Worm (Caenorhabditis elegans) whole organism, L3 larva: ENCODE measurements around the gene cnt-2.

Experiments
- R02D3.7 ChIP-seq: fragments of 150-350 bp; optimal IDR thresholded peaks from 2 replicates; lab custom pipeline; 2014; ENCODE audit warnings: missing biosample characterization, missing genetic modification characterization
- ZK546.5 ChIP-seq: sonication (generic microtip); optimal IDR thresholded peaks from 2 replicates; lab custom pipeline; 2017; ENCODE audit warnings: missing biosample characterization, missing genetic modification characterization
- aly-2 ChIP-seq: fragments of 150-350 bp; optimal IDR thresholded peaks from 2 replicates; lab custom pipeline; 2014; ENCODE audit warnings: missing biosample characterization, missing genetic modification characterization
- ama-1 ChIP-seq: fragments of 150-350 bp; optimal IDR thresholded peaks from 2 replicates; lab custom pipeline; 2018
- ceh-16 ChIP-seq: sonication (generic microtip); optimal IDR thresholded peaks from 2 replicates; lab custom pipeline; 2017; ENCODE audit warnings: missing biosample characterization, missing genetic modification characterization
- ceh-82 ChIP-seq: fragments of 150-350 bp; optimal IDR thresholded peaks from 2 replicates; lab custom pipeline; 2014; ENCODE audit warnings: missing biosample characterization, missing genetic modification characterization
- ceh-9 ChIP-seq: sonication (generic microtip); optimal IDR thresholded peaks from 2 replicates; lab custom pipeline; 2018; ENCODE audit warnings: missing biosample characterization, missing genetic modification characterization
- daf-12 ChIP-seq: fragments of 150-350 bp; optimal IDR thresholded peaks from 2 replicates; lab custom pipeline; 2014; ENCODE audit warnings: missing biosample characterization, missing genetic modification reagents, missing genetic modification characterization
- egl-27 ChIP-seq: sonication (generic microtip); optimal IDR thresholded peaks from 4 replicates; lab custom pipeline; 2017; ENCODE audit warnings: missing biosample characterization, missing genetic modification reagents, missing genetic modification characterization
- elt-1 ChIP-seq: fragments of 150-350 bp; optimal IDR thresholded peaks from 2 replicates; lab custom pipeline; 2014; ENCODE audit warnings: missing biosample characterization, missing genetic modification characterization
- elt-3 ChIP-seq, 3 experiments: fragments of 150-350 bp in 1 of 3; sonication (generic microtip) in 2 of 3; optimal IDR thresholded peaks; 2 replicates in 2 of 3; 4 replicates in 1 of 3; lab custom pipeline; 2014 to 2017; ENCODE audit warnings: missing biosample characterization in 3 of 3, missing genetic modification characterization in 3 of 3
- eor-1 ChIP-seq, 2 experiments: fragments of 150-350 bp; optimal IDR thresholded peaks; 2 replicates each; lab custom pipeline; 2014 to 2018; ENCODE audit warnings: missing biosample characterization in 2 of 2, missing genetic modification characterization in 2 of 2
- fkh-10 ChIP-seq: sonication (generic microtip); optimal IDR thresholded peaks from 2 replicates; lab custom pipeline; 2017; ENCODE audit warnings: missing biosample characterization, missing genetic modification reagents, missing genetic modification characterization
- fkh-2 ChIP-seq: fragments of 150-350 bp; optimal IDR thresholded peaks from 2 replicates; lab custom pipeline; 2014; ENCODE audit warnings: missing biosample characterization, missing genetic modification reagents, missing genetic modification characterization
- fos-1 ChIP-seq: fragments of 150-350 bp; optimal IDR thresholded peaks from 2 replicates; lab custom pipeline; 2014; ENCODE audit warnings: missing biosample characterization, missing genetic modification characterization
- hmg-11 ChIP-seq: sonication (generic microtip); optimal IDR thresholded peaks from 2 replicates; lab custom pipeline; 2016; ENCODE audit warnings: missing genetic modification characterization, missing compliant biosample characterization
- jun-1 ChIP-seq: fragments of 150-350 bp; optimal IDR thresholded peaks from 2 replicates; lab custom pipeline; 2014; ENCODE audit warnings: missing biosample characterization, missing genetic modification reagents, missing genetic modification characterization
- lin-15B ChIP-seq: fragments of 150-350 bp; optimal IDR thresholded peaks from 2 replicates; lab custom pipeline; 2014; ENCODE audit warnings: missing biosample characterization, missing genetic modification characterization
- lsy-12 ChIP-seq: sonication (generic microtip); optimal IDR thresholded peaks from 2 replicates; lab custom pipeline; 2016; ENCODE audit warnings: mild to moderate bottlenecking, missing genetic modification characterization, missing compliant biosample characterization
- mml-1 ChIP-seq: fragments of 150-350 bp; sonication (generic microtip); optimal IDR thresholded peaks from 3 replicates; lab custom pipeline; 2014; ENCODE audit warnings: missing biosample characterization, missing genetic modification characterization
- nfya-1 ChIP-seq: sonication (generic microtip); optimal IDR thresholded peaks from 2 replicates; lab custom pipeline; 2017; ENCODE audit warnings: missing genetic modification characterization, mild to moderate bottlenecking, missing compliant biosample characterization, antibody characterized with exemption, moderate library complexity; ENCODE audit not compliant: insufficient read depth
- nhr-11 ChIP-seq: fragments of 150-350 bp; optimal IDR thresholded peaks from 2 replicates; lab custom pipeline; 2014; ENCODE audit warnings: missing biosample characterization, missing genetic modification characterization
- nhr-23 ChIP-seq: fragments of 150-350 bp; optimal IDR thresholded peaks from 2 replicates; lab custom pipeline; 2014; ENCODE audit warnings: missing biosample characterization, missing genetic modification reagents, missing genetic modification characterization
- nhr-237 ChIP-seq: fragments of 150-350 bp; optimal IDR thresholded peaks from 2 replicates; lab custom pipeline; 2014; ENCODE audit warnings: missing biosample characterization, missing genetic modification characterization
- nhr-25 ChIP-seq: sonication (generic microtip); optimal IDR thresholded peaks from 2 replicates; lab custom pipeline; 2017; ENCODE audit warnings: missing biosample characterization, missing genetic modification characterization
- nhr-28 ChIP-seq: fragments of 150-350 bp; optimal IDR thresholded peaks from 2 replicates; lab custom pipeline; 2014; ENCODE audit warnings: missing biosample characterization, missing genetic modification characterization
- nhr-43 ChIP-seq: sonication (generic microtip); optimal IDR thresholded peaks from 2 replicates; lab custom pipeline; 2016; ENCODE audit warnings: mild to moderate bottlenecking, missing genetic modification characterization, missing compliant biosample characterization; ENCODE audit not compliant: poor library complexity, severe bottlenecking
- nhr-67 ChIP-seq: fragments of 150-350 bp; optimal IDR thresholded peaks from 2 replicates; lab custom pipeline; 2014; ENCODE audit warnings: missing biosample characterization, missing genetic modification characterization
- nhr-76 ChIP-seq: fragments of 150-350 bp; sonication (generic microtip); optimal IDR thresholded peaks from 5 replicates; lab custom pipeline; 2014; ENCODE audit warnings: missing biosample characterization, missing genetic modification characterization
- pha-4 ChIP-seq: fragments of 150-350 bp; optimal IDR thresholded peaks from 2 replicates; lab custom pipeline; 2014; ENCODE audit warnings: missing biosample characterization, missing genetic modification reagents, missing genetic modification characterization
- pqm-1 ChIP-seq: fragments of 150-350 bp; optimal IDR thresholded peaks from 2 replicates; lab custom pipeline; 2017; ENCODE audit warnings: missing biosample characterization, missing genetic modification characterization, inconsistent platforms
- skn-1 ChIP-seq: fragments of 150-350 bp; optimal IDR thresholded peaks from 2 replicates; lab custom pipeline; 2014; ENCODE audit warnings: missing biosample characterization, missing genetic modification characterization
- snpc-4 ChIP-seq: fragments of 150-350 bp; optimal IDR thresholded peaks from 2 replicates; lab custom pipeline; 2014; ENCODE audit warnings: missing biosample characterization, missing genetic modification characterization
- tbx-2 ChIP-seq: sonication (generic microtip); optimal IDR thresholded peaks from 2 replicates; lab custom pipeline; 2016; ENCODE audit warnings: mild to moderate bottlenecking, missing genetic modification characterization, missing compliant biosample characterization
- unc-62 ChIP-seq: fragments of 150-350 bp; sonication (generic microtip); optimal IDR thresholded peaks from 4 replicates; lab custom pipeline; 2014; ENCODE audit warnings: missing biosample characterization, missing genetic modification reagents, missing genetic modification characterization
- ztf-11 ChIP-seq: fragments of 150-350 bp; optimal IDR thresholded peaks from 2 replicates; lab custom pipeline; 2014; ENCODE audit warnings: missing biosample characterization, missing genetic modification characterization

The cnt-2 gene

DNA sequence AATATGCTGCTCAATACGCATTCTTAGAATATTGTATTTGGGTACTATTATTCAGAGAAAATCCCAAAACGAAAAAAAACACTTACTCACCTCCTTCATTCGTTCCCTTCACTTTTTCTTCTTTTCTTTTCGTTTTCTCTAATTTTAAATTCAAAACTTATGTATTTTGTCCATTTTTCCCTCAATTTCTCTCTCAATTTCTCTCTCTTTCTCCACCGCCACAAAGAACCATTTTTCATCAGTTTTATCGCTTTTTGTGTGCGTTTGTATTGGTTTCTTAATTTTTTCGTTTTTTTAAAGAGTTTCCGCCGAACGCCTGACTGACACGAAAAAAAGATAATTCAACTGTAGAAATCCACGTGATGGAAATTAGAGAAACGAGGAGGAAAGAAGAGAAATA lies at the start of gene cnt-2:
TSS of gene cnt-2 (plus strand) at position 301 of the 400 bp plus-strand sequence.
- no peak for TF ChIP-seq aly-2 (tag; lab: Kevin White, UChicago)
- TF ChIP-seq unc-62 (GFP tag; lab: Kevin White, UChicago), result no peak
- no peak for TF ChIP-seq mml-1 (tag; lab: Kevin White, UChicago)
- TF ChIP-seq nhr-28, result no peak
- TF ChIP-seq fkh-2, result no peak
- TF ChIP-seq ceh-82 (tag; lab: Kevin White, UChicago), result no peak
- TF ChIP-seq ZK546.5 (tag; lab: Kevin White, UChicago), result no peak
- no peak for TF ChIP-seq fos-1 (tag; lab: Kevin White, UChicago)
- no peak for TF ChIP-seq daf-12 (tag; lab: Kevin White, UChicago)
- TF ChIP-seq skn-1 (tag; lab: Kevin White, UChicago), result no peak
- no peak for TF ChIP-seq elt-3 (tag; optimal IDR thresholded peaks at IDR 0.05; lab: Kevin White, UChicago)
- TF ChIP-seq ceh-9 (tag; lab: Kevin White, UChicago), result no peak
- no peak for TF ChIP-seq nhr-67 (tag; lab: Kevin White, UChicago)
- no peak for TF ChIP-seq hmg-11 (tag; lab: Kevin White, UChicago)
- TF ChIP-seq nhr-11 (tag; lab: Kevin White, UChicago), result no peak
- TF ChIP-seq eor-1 (tag; optimal IDR thresholded peaks at IDR 0.05; lab: Kevin White, UChicago), result no peak
- TF ChIP-seq jun-1 (tag; lab: Kevin White, UChicago), result no peak
- no peak for TF ChIP-seq ceh-16 (tag; lab: Kevin White, UChicago)
- no peak for TF ChIP-seq snpc-4 (tag; lab: Kevin White, UChicago)
- TF ChIP-seq R02D3.7 (tag; lab: Kevin White, UChicago), result no peak
- TF ChIP-seq, all 47 proteins: peak for 0

DNA sequence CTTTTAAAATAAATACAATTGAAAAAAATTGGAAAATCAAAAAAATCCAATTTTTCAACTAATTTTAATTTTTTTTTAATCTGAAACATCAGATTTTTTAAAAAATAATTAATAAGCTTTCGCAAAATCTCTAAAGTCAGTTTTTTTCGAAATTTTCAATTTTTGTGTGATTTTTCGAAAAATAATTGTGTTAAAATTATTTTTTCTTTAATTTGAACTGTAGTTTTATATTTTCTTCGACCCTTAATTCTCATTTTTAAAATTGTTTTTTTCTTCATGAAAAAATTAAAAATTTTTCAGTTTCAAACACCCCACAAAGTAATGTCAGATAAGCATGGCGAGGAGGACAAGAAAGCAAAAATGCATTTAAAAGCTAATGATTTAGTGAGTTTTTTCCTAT lies 49.8 kb upstream of the cnt-2 start, which contains the start of gene rabx-5:
TSS of gene rabx-5 (plus strand) at position 301 of the 400 bp plus-strand sequence.
- TF ChIP-seq nhr-28 (no peak), ceh-82 (tag; lab: Kevin White, UChicago) (no peak), ceh-9 (tag; lab: Kevin White, UChicago) (no peak), hmg-11 (tag; lab: Kevin White, UChicago) (no peak), ztf-11 (tag; lab: Kevin White, UChicago) (no peak), nhr-76 (tag; lab: Kevin White, UChicago) (no peak), tbx-2 (tag; lab: Kevin White, UChicago) (no peak), eor-1 (tag; optimal IDR thresholded peaks at IDR 0.05; lab: Kevin White, UChicago) (no peak), nhr-23 (no peak), aly-2 (tag; lab: Kevin White, UChicago) (no peak), fkh-10 (GFP tag; lab: Kevin White, UChicago) (no peak), pqm-1 (tag; lab: Kevin White, UChicago) (no peak)

DNA sequence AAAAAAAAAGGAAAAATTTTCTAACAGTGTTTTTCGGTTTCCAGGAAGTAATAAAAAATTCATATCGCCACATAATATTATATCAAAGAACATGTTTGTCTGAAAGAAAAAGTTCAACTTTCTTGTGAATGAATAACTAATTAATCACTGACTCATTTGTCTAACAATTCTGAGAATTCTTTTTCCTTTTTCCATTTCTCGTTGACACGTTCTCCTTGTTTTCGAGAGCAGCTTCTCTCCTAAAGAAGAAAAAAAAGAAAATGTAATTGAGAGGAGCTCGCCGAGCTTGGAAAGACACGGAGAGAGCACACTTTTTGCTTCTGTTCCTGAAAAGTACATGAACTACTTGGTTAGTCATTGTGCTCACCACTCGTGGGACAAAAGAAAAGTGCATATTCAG lies 46.7 kb upstream of the cnt-2 start:
- TF ChIP-seq lin-15B (tag; lab: Kevin White, UChicago), result no peak
- TF ChIP-seq jun-1 (tag; lab: Kevin White, UChicago), result no peak
- TF ChIP-seq skn-1 (tag; lab: Kevin White, UChicago), result no peak
- no peak for TF ChIP-seq aly-2 (tag; lab: Kevin White, UChicago)
- TF ChIP-seq nfya-1, result peak; percentile 19
- TF ChIP-seq eor-1 (tag; optimal IDR thresholded peaks at IDR 0.05; lab: Kevin White, UChicago), result no peak
- TF ChIP-seq lsy-12, result no peak

DNA sequence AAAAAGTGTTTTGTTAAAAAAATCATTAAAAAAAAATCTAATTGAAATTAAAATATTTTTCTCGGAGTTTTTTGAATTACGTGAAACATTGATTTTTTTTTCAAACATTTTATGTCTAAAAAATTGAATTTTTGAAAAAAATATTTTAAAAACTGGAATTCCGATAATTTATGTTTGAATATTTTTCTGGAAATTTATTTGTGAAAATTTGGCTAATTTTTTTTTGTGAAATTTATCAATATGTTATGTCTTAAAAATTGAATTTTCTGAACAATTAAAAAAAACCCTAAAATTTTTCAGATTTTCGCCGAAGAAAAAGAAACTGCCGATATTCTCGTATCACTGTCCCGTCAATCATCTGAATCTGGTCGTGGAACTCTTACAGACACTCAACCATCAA lies 42.5 kb upstream of the cnt-2 start, which contains the start of gene Y39A1A.24:
TSS of gene Y39A1A.24 (plus strand) at position 301 of the 400 bp plus-strand sequence.
- no peak for TF ChIP-seq nhr-237 (tag; lab: Kevin White, UChicago)
- no peak for TF ChIP-seq ZK546.5 (tag; lab: Kevin White, UChicago)
- no peak for TF ChIP-seq ceh-82 (tag; lab: Kevin White, UChicago)
- no peak for TF ChIP-seq ama-1 (lab: Kevin White, UChicago)
- TF ChIP-seq fkh-2, result no peak
- no peak for TF ChIP-seq nhr-11 (tag; lab: Kevin White, UChicago)
- no peak for TF ChIP-seq ztf-11 (tag; lab: Kevin White, UChicago)
- TF ChIP-seq fos-1 (tag; lab: Kevin White, UChicago), result no peak
- no peak for TF ChIP-seq elt-3 (tag; optimal IDR thresholded peaks at IDR 0.05; lab: Kevin White, UChicago)
- no peak for TF ChIP-seq eor-1 (tag; optimal IDR thresholded peaks at IDR 0.05; lab: Kevin White, UChicago)
- TF ChIP-seq, all 47 proteins: peak for 0

DNA sequence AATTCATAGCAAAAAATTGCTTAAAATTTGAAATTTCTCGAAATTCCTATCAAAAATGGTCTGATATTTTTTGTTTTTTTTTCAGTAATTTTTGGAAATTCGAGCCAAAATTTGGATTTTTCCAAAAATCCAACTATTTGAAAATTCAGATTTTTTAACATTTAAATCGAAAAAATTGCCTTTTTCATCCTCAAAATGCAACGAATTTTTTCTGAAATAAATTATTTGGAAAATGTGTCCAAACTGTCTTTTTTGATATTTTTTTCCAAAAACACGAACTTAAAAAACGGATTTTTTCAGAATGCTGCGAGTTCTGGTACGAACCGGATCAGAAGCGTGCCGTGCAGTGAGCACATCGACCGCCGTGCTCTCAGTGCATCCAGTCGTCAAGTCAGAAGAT lies 39.7 kb upstream of the cnt-2 start, which contains the start of gene mrpl-22:
TSS of gene mrpl-22 (plus strand) at position 301 of the 400 bp plus-strand sequence.
- no peak for TF ChIP-seq pqm-1 (tag; lab: Kevin White, UChicago)
- no peak for TF ChIP-seq pha-4 (tag; lab: Kevin White, UChicago)
- no peak for TF ChIP-seq fos-1 (tag; lab: Kevin White, UChicago)
- no peak for TF ChIP-seq fkh-10 (GFP tag; lab: Kevin White, UChicago)
- TF ChIP-seq nhr-25 (tag; lab: Kevin White, UChicago), result no peak
- TF ChIP-seq elt-1 (tag; lab: Kevin White, UChicago), result no peak
- no peak for TF ChIP-seq ceh-82 (tag; lab: Kevin White, UChicago)
- no peak for TF ChIP-seq nhr-76 (tag; lab: Kevin White, UChicago)
- TF ChIP-seq lsy-12, result no peak
- TF ChIP-seq egl-27 (tag; lab: Kevin White, UChicago), result no peak
- no peak for TF ChIP-seq nhr-43
